Worm (Caenorhabditis elegans): ENCODE results near the gene nlp-29.

Gene nlp-29

DNA sequence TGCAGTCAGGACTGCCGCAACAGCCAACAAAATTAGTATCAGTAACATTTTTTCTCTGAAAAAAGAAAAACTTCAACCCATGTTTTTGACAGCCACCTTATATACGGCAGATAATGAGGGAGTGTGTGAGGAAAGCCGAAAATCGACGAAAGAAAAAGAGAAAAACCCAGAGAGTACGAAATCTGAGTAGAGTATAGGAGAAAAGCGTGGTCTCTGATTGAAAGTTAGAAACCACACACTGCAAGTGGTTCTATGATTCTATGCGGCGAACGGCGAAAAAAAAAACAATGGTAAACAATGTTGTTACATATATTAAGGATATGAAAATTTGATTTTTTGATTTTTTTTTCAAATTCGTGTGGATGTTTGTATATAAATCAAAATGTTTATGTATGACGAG, 16.5 kb upstream of the nlp-29 start, which contains the start of gene cyp-34A8:
cyp-34A8 (minus strand) TSS at position 62 of the 400 bp plus-strand sequence.
- TF ChIP-seq unc-62 (GFP tag; optimal IDR thresholded peaks at IDR 0.05) (no peak), alr-1 (tag; optimal IDR thresholded peaks at IDR 0.05) (no peak), sma-9 (GFP tag; optimal IDR thresholded peaks at IDR 0.05) (peak; percentile 31), sma-9 (tag; optimal IDR thresholded peaks at IDR 0.05) (no peak)

DNA sequence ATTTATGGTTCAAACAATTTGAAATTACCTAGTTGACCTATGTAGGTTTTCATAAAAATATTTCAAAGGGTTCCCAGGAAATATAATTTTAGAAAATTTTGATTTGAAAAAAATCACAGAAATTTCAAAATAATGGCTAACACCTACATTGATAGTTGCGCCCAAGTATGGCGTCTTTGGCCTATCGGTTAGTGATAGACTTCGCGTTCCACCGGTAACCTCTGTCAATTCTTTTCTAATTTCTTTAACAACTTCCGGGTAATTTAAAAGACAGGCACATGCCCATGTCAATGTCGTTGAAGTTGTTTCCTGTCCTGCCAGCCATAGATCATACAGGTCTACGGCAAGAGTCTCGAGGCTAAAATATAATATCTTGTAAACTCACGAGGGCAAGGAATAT, 15.3 kb upstream of the nlp-29 start:
- TF ChIP-seq unc-39 (tag; optimal IDR thresholded peaks at IDR 0.05) (no peak), nhr-129 (tag; optimal IDR thresholded peaks at IDR 0.05) (no peak), ztf-1 (GFP tag; conservative IDR thresholded peaks at IDR 0.05) (no peak), unc-62 (GFP tag; optimal IDR thresholded peaks at IDR 0.05) (no peak), lin-13 (GFP tag; optimal IDR thresholded peaks at IDR 0.05) (no peak), blmp-1 (tag; optimal IDR thresholded peaks at IDR 0.05; ENCODE audit: insufficient read depth) (no peak), R02D3.7 (tag; optimal IDR thresholded peaks at IDR 0.05) (no peak), ztf-4 (tag; optimal IDR thresholded peaks at IDR 0.05) (no peak), sma-3 (GFP tag; optimal IDR thresholded peaks at IDR 0.05) (no peak), aly-2 (tag; optimal IDR thresholded peaks at IDR 0.05) (no peak), ceh-16 (tag; optimal IDR thresholded peaks at IDR 0.05) (no peak)

DNA sequence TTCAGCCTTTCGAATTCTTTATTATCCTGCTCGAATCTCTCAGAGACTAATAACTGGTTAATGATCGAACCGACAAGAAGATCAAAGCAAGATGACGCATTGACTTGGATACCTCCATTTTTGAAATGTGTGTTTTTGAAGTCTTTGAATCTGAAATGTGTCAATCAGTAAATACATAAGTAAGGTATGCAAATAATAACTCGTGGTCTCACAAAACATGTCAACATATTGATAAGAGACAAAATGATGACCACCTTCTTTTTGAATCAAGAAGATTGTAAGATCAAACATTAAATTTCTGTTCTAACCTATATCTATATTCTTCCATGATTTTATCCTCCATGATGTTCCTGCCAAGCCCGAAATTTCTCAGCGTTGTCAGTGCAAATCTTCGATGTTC, 14.6 kb upstream of the nlp-29 start:
- TF ChIP-seq nhr-6 (tag; optimal IDR thresholded peaks at IDR 0.05) = no peak
- TF ChIP-seq aly-2 (tag; optimal IDR thresholded peaks at IDR 0.05) = no peak
- TF ChIP-seq nhr-11 (tag; optimal IDR thresholded peaks at IDR 0.05) = no peak
- TF ChIP-seq elt-3 (tag; optimal IDR thresholded peaks at IDR 0.05) = no peak
- TF ChIP-seq ceh-82 (tag; optimal IDR thresholded peaks at IDR 0.05) = no peak
- TF ChIP-seq nhr-77 (tag; optimal IDR thresholded peaks at IDR 0.05) = no peak
- no peak for TF ChIP-seq nhr-237 (tag; optimal IDR thresholded peaks at IDR 0.05)
- no peak for TF ChIP-seq lin-39 (tag; optimal IDR thresholded peaks at IDR 0.05)

DNA sequence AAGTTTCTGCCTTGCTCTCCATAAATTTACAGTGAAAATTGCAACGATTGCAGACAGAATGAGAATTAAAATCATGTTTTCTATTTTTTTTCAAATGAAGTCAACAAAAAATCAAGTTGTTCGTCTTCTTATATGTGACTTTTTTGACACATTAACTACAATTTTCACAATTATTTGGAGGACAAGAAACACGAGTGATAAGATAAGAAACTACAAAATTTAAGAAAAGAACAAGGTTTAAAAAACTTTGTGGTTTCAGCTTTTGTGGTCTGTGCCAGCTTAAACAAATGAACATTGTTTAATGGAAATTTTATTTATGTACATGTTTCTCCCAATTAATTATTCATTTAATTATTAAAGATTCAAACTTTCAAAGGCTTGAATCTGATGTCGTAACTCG, 13.8 kb upstream of the nlp-29 start, which contains the start of gene cyp-34A9:
cyp-34A9 (minus strand) TSS at position 131 of the 400 bp plus-strand sequence.
- TF ChIP-seq fos-1 (tag; optimal IDR thresholded peaks at IDR 0.05) = peak; percentile 36
- TF ChIP-seq zag-1 (tag; optimal IDR thresholded peaks at IDR 0.05) = no peak
- TF ChIP-seq sma-9 (GFP tag; optimal IDR thresholded peaks at IDR 0.05) = peak; percentile 58
- TF ChIP-seq sma-9 (tag; optimal IDR thresholded peaks at IDR 0.05) = no peak

DNA sequence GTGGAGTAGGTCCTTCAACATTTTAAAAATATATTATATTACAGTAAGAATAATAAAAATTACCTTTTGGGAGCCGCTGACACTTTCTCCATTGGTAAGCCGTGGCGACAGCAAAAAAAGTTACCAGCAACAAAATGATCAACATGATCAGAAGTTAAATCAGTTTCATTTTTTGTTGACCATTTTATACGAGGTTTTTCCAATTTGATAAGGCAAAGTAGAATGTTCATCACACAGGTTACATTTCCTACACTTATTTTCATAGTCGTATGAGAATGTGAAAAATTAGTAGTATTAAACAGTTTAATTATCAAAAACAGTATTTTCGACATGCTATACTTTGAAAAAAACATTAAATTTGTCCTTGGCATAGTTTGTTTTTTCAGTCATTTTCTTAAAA, 11.4 kb upstream of the nlp-29 start, which contains the start of gene cyp-34A10:
cyp-34A10 (minus strand) TSS at position 146 of the 400 bp plus-strand sequence.
- TF ChIP-seq ceh-16 (tag; optimal IDR thresholded peaks at IDR 0.05) = no peak
- no peak for TF ChIP-seq sma-3 (GFP tag; optimal IDR thresholded peaks at IDR 0.05)
- TF ChIP-seq R02D3.7 (tag; optimal IDR thresholded peaks at IDR 0.05) = no peak
- no peak for TF ChIP-seq sem-4 (tag; optimal IDR thresholded peaks at IDR 0.05)
- TF ChIP-seq unc-39 (tag; optimal IDR thresholded peaks at IDR 0.05) = no peak
- no peak for TF ChIP-seq nhr-23 (tag; optimal IDR thresholded peaks at IDR 0.05)
- no peak for TF ChIP-seq zag-1 (tag; optimal IDR thresholded peaks at IDR 0.05)
- no peak for TF ChIP-seq nhr-10 (tag; optimal IDR thresholded peaks at IDR 0.05)
- no peak for TF ChIP-seq Y55F3AM.14 (GFP tag; optimal IDR thresholded peaks at IDR 0.05)
- no peak for TF ChIP-seq elt-1 (tag; optimal IDR thresholded peaks at IDR 0.05)
- TF ChIP-seq skn-1 (tag; optimal IDR thresholded peaks at IDR 0.05) = no peak
- TF ChIP-seq ZK546.5 (tag; optimal IDR thresholded peaks at IDR 0.05) = no peak
- no peak for TF ChIP-seq C34F6.9 (tag; optimal IDR thresholded peaks at IDR 0.05)
- no peak for TF ChIP-seq F13H6.1 (tag; optimal IDR thresholded peaks at IDR 0.05)
- TF ChIP-seq lsy-2 (tag; optimal IDR thresholded peaks at IDR 0.05) = no peak
- TF ChIP-seq ceh-82 (tag; optimal IDR thresholded peaks at IDR 0.05) = no peak
- no peak for TF ChIP-seq unc-62 (GFP tag; optimal IDR thresholded peaks at IDR 0.05)
- no peak for TF ChIP-seq egl-27 (tag; optimal IDR thresholded peaks at IDR 0.05)

DNA sequence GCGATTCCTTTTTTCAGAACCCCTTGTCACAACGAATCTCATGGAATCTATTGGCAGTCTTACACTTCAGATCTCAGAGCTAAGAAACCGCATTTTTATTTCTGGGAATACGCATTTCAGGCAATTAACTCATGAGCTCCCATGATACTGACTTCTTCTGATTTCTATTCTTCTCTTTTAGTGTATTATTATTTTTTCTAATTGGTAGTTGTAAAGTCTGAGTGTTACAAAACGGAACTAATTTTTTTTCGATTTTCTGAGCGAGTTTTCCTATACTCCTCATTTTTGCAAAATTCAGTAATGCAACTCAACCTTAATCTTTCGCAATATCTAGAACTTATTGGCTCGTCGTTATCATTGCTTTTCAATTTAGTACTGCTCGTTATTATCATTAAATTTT, 9.9 kb upstream of the nlp-29 start, which contains the start of gene str-82:
str-82 (plus strand) TSS at position 301 of the 400 bp plus-strand sequence.
- TF ChIP-seq ceh-16 (tag; optimal IDR thresholded peaks at IDR 0.05) (no peak), alr-1 (tag; optimal IDR thresholded peaks at IDR 0.05) (no peak), nhr-10 (tag; optimal IDR thresholded peaks at IDR 0.05) (no peak), sma-9 (GFP tag; optimal IDR thresholded peaks at IDR 0.05) (no peak), sma-9 (tag; optimal IDR thresholded peaks at IDR 0.05) (no peak), nhr-129 (tag; optimal IDR thresholded peaks at IDR 0.05) (no peak), elt-1 (tag; optimal IDR thresholded peaks at IDR 0.05) (no peak), Y55F3AM.14 (GFP tag; optimal IDR thresholded peaks at IDR 0.05) (no peak), fos-1 (tag; optimal IDR thresholded peaks at IDR 0.05) (no peak), nhr-6 (tag; optimal IDR thresholded peaks at IDR 0.05) (no peak), skn-1 (tag; optimal IDR thresholded peaks at IDR 0.05) (no peak), ceh-82 (tag; optimal IDR thresholded peaks at IDR 0.05) (no peak), sem-4 (tag; optimal IDR thresholded peaks at IDR 0.05) (no peak), nhr-21 (tag; optimal IDR thresholded peaks at IDR 0.05) (no peak), ztf-1 (GFP tag; conservative IDR thresholded peaks at IDR 0.05) (no peak), unc-62 (GFP tag; optimal IDR thresholded peaks at IDR 0.05) (no peak), peb-1 (tag; optimal IDR thresholded peaks at IDR 0.05) (no peak), elt-3 (tag; optimal IDR thresholded peaks at IDR 0.05) (no peak), gmeb-1 (tag; optimal IDR thresholded peaks at IDR 0.05) (no peak), blmp-1 (tag; optimal IDR thresholded peaks at IDR 0.05; ENCODE audit: insufficient read depth) (no peak), sma-3 (GFP tag; optimal IDR thresholded peaks at IDR 0.05) (no peak)
